Fruit fly (Drosophila melanogaster): ENCODE results near the gene Ccm3.

Gene Ccm3

dm6 chr3R:15393206-15393805, 21.5 kb downstream of the Ccm3 start:
- TF ChIP-seq GATAd (GFP tag; optimal IDR thresholded peaks at IDR 0.05) (no peak), Dfd (GFP tag; optimal IDR thresholded peaks at IDR 0.05) (peak; percentile 99), dmrt93B (GFP tag; optimal IDR thresholded peaks at IDR 0.05) (no peak), Sp1 (GFP tag; optimal IDR thresholded peaks at IDR 0.05) (no peak), dl (GFP tag; optimal IDR thresholded peaks at IDR 0.05; ENCODE audit: insufficient read depth in 1 of 2, partially characterized antibody in 2 of 2) (no peak)

- no peak for TF ChIP-seq Abd-B (GFP tag; optimal IDR thresholded peaks at IDR 0.05)
- no peak for TF ChIP-seq HLH106 (tag; optimal IDR thresholded peaks at IDR 0.05)
- no peak for TF ChIP-seq foxo (GFP tag; optimal IDR thresholded peaks at IDR 0.05)
- TF ChIP-seq dl (GFP tag; optimal IDR thresholded peaks at IDR 0.05; ENCODE audit: insufficient read depth in 1 of 2, partially characterized antibody in 2 of 2) = no peak
- TF ChIP-seq h (GFP tag; optimal IDR thresholded peaks at IDR 0.05) = no peak
- no peak for TF ChIP-seq usp (GFP tag; optimal IDR thresholded peaks at IDR 0.05)
- no peak for TF ChIP-seq pan (optimal IDR thresholded peaks at IDR 0.05)
- no peak for TF ChIP-seq Mio (GFP tag; optimal IDR thresholded peaks at IDR 0.05)
- TF ChIP-seq CrebA (GFP tag; optimal IDR thresholded peaks at IDR 0.05; ENCODE audit: borderline replicate concordance) = no peak
- no peak for TF ChIP-seq GATAd (GFP tag; optimal IDR thresholded peaks at IDR 0.05)
- no peak for TF ChIP-seq jim (GFP tag; optimal IDR thresholded peaks at IDR 0.05)
- TF ChIP-seq woc (GFP tag; optimal IDR thresholded peaks at IDR 0.05) = no peak
- no peak for TF ChIP-seq CG32264 (GFP tag; optimal IDR thresholded peaks at IDR 0.05)
- TF ChIP-seq Rel (GFP tag; optimal IDR thresholded peaks at IDR 0.05) = no peak
- TF ChIP-seq Rel (tag; optimal IDR thresholded peaks at IDR 0.05) = no peak
- no peak for TF ChIP-seq OdsH (GFP tag; optimal IDR thresholded peaks at IDR 0.05)
- no peak for TF ChIP-seq Hr78 (GFP tag; optimal IDR thresholded peaks at IDR 0.05)
- TF ChIP-seq tai (GFP tag; optimal IDR thresholded peaks at IDR 0.05) = no peak
- no peak for TF ChIP-seq br (GFP tag; optimal IDR thresholded peaks at IDR 0.05)
These were observed 30.9 kb downstream of the Ccm3 start for dm6 chr3R:15402654-15403053.

dm6 chr3R:15406393-15406792, 34.6 kb downstream of the Ccm3 start:
- TF ChIP-seq sage (GFP tag; optimal IDR thresholded peaks at IDR 0.05) = no peak
- no peak for TF ChIP-seq lola (GFP tag; optimal IDR thresholded peaks at IDR 0.05)
- TF ChIP-seq Dif (GFP tag; optimal IDR thresholded peaks at IDR 0.05; ENCODE audit: partially characterized antibody) = no peak
- TF ChIP-seq dsf (GFP tag; optimal IDR thresholded peaks at IDR 0.05; ENCODE audit: borderline replicate concordance) = no peak
- no peak for TF ChIP-seq OdsH (GFP tag; optimal IDR thresholded peaks at IDR 0.05)
- no peak for TF ChIP-seq Abd-B (GFP tag; optimal IDR thresholded peaks at IDR 0.05)
- TF ChIP-seq Hnf4 (GFP tag; optimal IDR thresholded peaks at IDR 0.05) = no peak

dm6 chr3R:15407020-15407501, 35.3 kb downstream of the Ccm3 start, which contains the start of gene CG6125:
Gene CG6125 (minus strand): TSS chr3R:15407070.
- TF ChIP-seq fru (GFP tag; optimal IDR thresholded peaks at IDR 0.05) = no peak
- TF ChIP-seq Hr83 (GFP tag; optimal IDR thresholded peaks at IDR 0.05; ENCODE audit: poor library complexity, severe bottlenecking) = no peak
- TF ChIP-seq ey (GFP tag; optimal IDR thresholded peaks at IDR 0.05) = no peak

- no peak for TF ChIP-seq ey (GFP tag; optimal IDR thresholded peaks at IDR 0.05)
- no peak for TF ChIP-seq tai (GFP tag; optimal IDR thresholded peaks at IDR 0.05)
- no peak for TF ChIP-seq CrebA (GFP tag; optimal IDR thresholded peaks at IDR 0.05; ENCODE audit: borderline replicate concordance)
- TF ChIP-seq pan (optimal IDR thresholded peaks at IDR 0.05) = no peak
- no peak for TF ChIP-seq woc (GFP tag; optimal IDR thresholded peaks at IDR 0.05)
- peak; percentile 14 for TF ChIP-seq HLH106 (tag; optimal IDR thresholded peaks at IDR 0.05)
- no peak for TF ChIP-seq Dfd (GFP tag; optimal IDR thresholded peaks at IDR 0.05)
- no peak for TF ChIP-seq GATAd (GFP tag; optimal IDR thresholded peaks at IDR 0.05)
- no peak for TF ChIP-seq dsf (GFP tag; optimal IDR thresholded peaks at IDR 0.05; ENCODE audit: borderline replicate concordance)
- TF ChIP-seq dmrt93B (GFP tag; optimal IDR thresholded peaks at IDR 0.05) = peak; percentile 17
- TF ChIP-seq rgr (GFP tag; optimal IDR thresholded peaks at IDR 0.05) = peak; percentile 2
- peak; percentile 64 for TF ChIP-seq h (GFP tag; optimal IDR thresholded peaks at IDR 0.05)
- no peak for TF ChIP-seq N (GFP tag; optimal IDR thresholded peaks at IDR 0.05)
- TF ChIP-seq Hr83 (GFP tag; optimal IDR thresholded peaks at IDR 0.05; ENCODE audit: poor library complexity, severe bottlenecking) = peak; percentile 21
- peak; percentile 17 for TF ChIP-seq Sp1 (GFP tag; optimal IDR thresholded peaks at IDR 0.05)
- peak; percentile 29 for TF ChIP-seq br (GFP tag; optimal IDR thresholded peaks at IDR 0.05)
- TF ChIP-seq Jra (GFP tag; optimal IDR thresholded peaks at IDR 0.05) = no peak
- peak; percentile 59 for TF ChIP-seq Hnf4 (GFP tag; optimal IDR thresholded peaks at IDR 0.05)
- TF ChIP-seq psq (GFP tag; optimal IDR thresholded peaks at IDR 0.05) = peak; percentile 53
- no peak for TF ChIP-seq Abd-B (GFP tag; optimal IDR thresholded peaks at IDR 0.05)
- peak in 1 of 2 experiments; percentile 50 for TF ChIP-seq foxo (GFP tag; optimal IDR thresholded peaks at IDR 0.05)
- peak; percentile 35 for TF ChIP-seq OdsH (GFP tag; optimal IDR thresholded peaks at IDR 0.05)
- peak; percentile 13 for TF ChIP-seq Myc (optimal IDR thresholded peaks at IDR 0.05)
- no peak for TF ChIP-seq CG9705 (GFP tag; optimal IDR thresholded peaks at IDR 0.05)
- no peak for TF ChIP-seq Mio (GFP tag; optimal IDR thresholded peaks at IDR 0.05)
- no peak for TF ChIP-seq Rel (GFP tag; optimal IDR thresholded peaks at IDR 0.05)
- TF ChIP-seq Rel (tag; optimal IDR thresholded peaks at IDR 0.05) = no peak
- no peak for TF ChIP-seq dl (GFP tag; optimal IDR thresholded peaks at IDR 0.05; ENCODE audit: insufficient read depth in 1 of 2, partially characterized antibody in 2 of 2)
- TF ChIP-seq Hr78 (GFP tag; optimal IDR thresholded peaks at IDR 0.05) = no peak
- no peak for TF ChIP-seq jim (GFP tag; optimal IDR thresholded peaks at IDR 0.05)
- TF ChIP-seq fru (GFP tag; optimal IDR thresholded peaks at IDR 0.05) = peak; percentile 41
- TF ChIP-seq Vsx2 (GFP tag; optimal IDR thresholded peaks at IDR 0.05; ENCODE audit: partially characterized antibody) = no peak
These were observed 36.5 kb downstream of the Ccm3 start, which contains the start of gene Atx2 for dm6 chr3R:15408131-15408731. Gene Atx2 (plus strand): TSS chr3R:15408423.
